Worm (Caenorhabditis elegans) whole organism, L2 larva: ENCODE data around the gene taap-1.
A peak's percentile ranks its signal among the peaks of the same experiment; 100 is the strongest.

Experiments used
- C34F6.9 ChIP-seq: fragments of 150-350 bp; optimal IDR thresholded peaks from 2 replicates; lab custom pipeline; 2014; ENCODE audit warnings: missing biosample characterization, missing genetic modification characterization
- F13H6.1 ChIP-seq: sonication (generic microtip); optimal IDR thresholded peaks from 2 replicates; lab custom pipeline; 2016; ENCODE audit warnings: missing genetic modification characterization, missing compliant biosample characterization
- R02D3.7 ChIP-seq: fragments of 150-350 bp; optimal IDR thresholded peaks from 2 replicates; lab custom pipeline; 2014; ENCODE audit warnings: missing biosample characterization, missing genetic modification characterization
- Y55F3AM.14 ChIP-seq: fragments of 200-800 bp; sonication (Bioruptor generic); optimal IDR thresholded peaks from 2 replicates; lab custom pipeline; 2018; ENCODE audit warnings: mild to moderate bottlenecking, missing genetic modification characterization, missing compliant biosample characterization
- ZK546.5 ChIP-seq: sonication (generic microtip); optimal IDR thresholded peaks from 2 replicates; lab custom pipeline; 2017; ENCODE audit warnings: missing biosample characterization, missing genetic modification characterization
- alr-1 ChIP-seq: fragments of 150-350 bp; optimal IDR thresholded peaks from 2 replicates; lab custom pipeline; 2014; ENCODE audit warnings: missing biosample characterization, missing genetic modification characterization
- aly-2 ChIP-seq: fragments of 150-350 bp; optimal IDR thresholded peaks from 2 replicates; lab custom pipeline; 2014; ENCODE audit warnings: missing biosample characterization, missing genetic modification characterization
- blmp-1 ChIP-seq: sonication (generic microtip); optimal IDR thresholded peaks from 2 replicates; lab custom pipeline; 2017; ENCODE audit warnings: missing genetic modification characterization, mild to moderate bottlenecking, missing compliant biosample characterization, antibody characterized with exemption, moderate library complexity; ENCODE audit not compliant: insufficient read depth
- ceh-16 ChIP-seq: fragments of 150-350 bp; optimal IDR thresholded peaks from 2 replicates; lab custom pipeline; 2014; ENCODE audit warnings: missing biosample characterization, missing genetic modification characterization
- ceh-82 ChIP-seq: fragments of 150-350 bp; optimal IDR thresholded peaks from 2 replicates; lab custom pipeline; 2014; ENCODE audit warnings: missing biosample characterization, missing genetic modification characterization
- crh-2 ChIP-seq: sonication (generic microtip); optimal IDR thresholded peaks from 2 replicates; lab custom pipeline; 2017; ENCODE audit warnings: missing biosample characterization, missing genetic modification characterization
- egl-27 ChIP-seq: sonication (generic microtip); optimal IDR thresholded peaks from 3 replicates; lab custom pipeline; 2017; ENCODE audit warnings: missing biosample characterization, missing genetic modification reagents, missing genetic modification characterization
- elt-1 ChIP-seq: fragments of 150-350 bp; optimal IDR thresholded peaks from 2 replicates; lab custom pipeline; 2014; ENCODE audit warnings: missing biosample characterization, missing genetic modification characterization
- elt-3 ChIP-seq: sonication (generic microtip); optimal IDR thresholded peaks from 2 replicates; lab custom pipeline; 2017; ENCODE audit warnings: missing biosample characterization, missing genetic modification characterization
- fos-1 ChIP-seq: fragments of 150-350 bp; optimal IDR thresholded peaks from 2 replicates; lab custom pipeline; 2014; ENCODE audit warnings: missing biosample characterization, missing genetic modification characterization
- gmeb-1 ChIP-seq: fragments of 150-350 bp; optimal IDR thresholded peaks from 2 replicates; lab custom pipeline; 2014; ENCODE audit warnings: missing biosample characterization, missing genetic modification characterization
- lin-11 ChIP-seq: fragments of 150-350 bp; sonication (generic microtip); optimal IDR thresholded peaks from 2 replicates; lab custom pipeline; 2014; ENCODE audit warnings: missing biosample characterization, missing genetic modification characterization, inconsistent platforms, mixed read lengths
- lin-13 ChIP-seq: fragments of 150-350 bp; optimal IDR thresholded peaks from 2 replicates; lab custom pipeline; 2014; ENCODE audit warnings: missing biosample characterization, missing genetic modification reagents, missing genetic modification characterization
- lsy-2 ChIP-seq, 2 experiments: fragments of 150-350 bp in 1 of 2; sonication (generic microtip) in 1 of 2; optimal IDR thresholded peaks; 2 replicates each; lab custom pipeline; 2014 to 2017; ENCODE audit warnings: missing biosample characterization in 2 of 2, missing genetic modification characterization in 2 of 2
- mab-5 ChIP-seq: fragments of 150-350 bp; optimal IDR thresholded peaks from 2 replicates; lab custom pipeline; 2014; ENCODE audit warnings: missing biosample characterization, missing genetic modification characterization
- mdl-1 ChIP-seq, 2 experiments: fragments of 150-350 bp in 1 of 2; sonication (generic microtip) in 1 of 2; optimal IDR thresholded peaks; 2 replicates each; lab custom pipeline; 2017; ENCODE audit warnings: missing biosample characterization in 2 of 2, missing genetic modification characterization in 2 of 2
- nhr-10 ChIP-seq: sonication (generic microtip); optimal IDR thresholded peaks from 2 replicates; lab custom pipeline; 2017; ENCODE audit warnings: missing biosample characterization, missing genetic modification characterization
- nhr-11 ChIP-seq: fragments of 150-350 bp; optimal IDR thresholded peaks from 2 replicates; lab custom pipeline; 2014; ENCODE audit warnings: missing biosample characterization, missing genetic modification characterization
- nhr-129 ChIP-seq: fragments of 150-350 bp; optimal IDR thresholded peaks from 2 replicates; lab custom pipeline; 2014; ENCODE audit warnings: missing biosample characterization, missing genetic modification characterization
- nhr-21 ChIP-seq: fragments of 150-350 bp; optimal IDR thresholded peaks from 2 replicates; lab custom pipeline; 2014; ENCODE audit warnings: missing biosample characterization, missing genetic modification characterization
- nhr-23 ChIP-seq: fragments of 150-350 bp; optimal IDR thresholded peaks from 2 replicates; lab custom pipeline; 2014; ENCODE audit warnings: missing biosample characterization, missing genetic modification reagents, missing genetic modification characterization
- nhr-237 ChIP-seq: fragments of 150-350 bp; optimal IDR thresholded peaks from 2 replicates; lab custom pipeline; 2014; ENCODE audit warnings: missing biosample characterization, missing genetic modification characterization
- nhr-25 ChIP-seq: fragments of 150-350 bp; sonication (generic microtip); optimal IDR thresholded peaks from 3 replicates; lab custom pipeline; 2014; ENCODE audit warnings: missing biosample characterization, missing genetic modification characterization
- nhr-6 ChIP-seq: fragments of 150-350 bp; optimal IDR thresholded peaks from 2 replicates; lab custom pipeline; 2014; ENCODE audit warnings: missing biosample characterization, missing genetic modification characterization
- nhr-77 ChIP-seq: fragments of 150-350 bp; optimal IDR thresholded peaks from 2 replicates; lab custom pipeline; 2014; ENCODE audit warnings: missing biosample characterization, missing genetic modification characterization
- sem-4 ChIP-seq: fragments of 150-350 bp; optimal IDR thresholded peaks from 2 replicates; lab custom pipeline; 2014; ENCODE audit warnings: missing biosample characterization, missing genetic modification reagents, missing genetic modification characterization
- skn-1 ChIP-seq: sonication (generic microtip); optimal IDR thresholded peaks from 2 replicates; lab custom pipeline; 2017; ENCODE audit warnings: missing biosample characterization, missing genetic modification characterization
- sma-3 ChIP-seq: sonication (generic microtip); optimal IDR thresholded peaks from 2 replicates; lab custom pipeline; 2016; ENCODE audit warnings: missing genetic modification reagents, missing genetic modification characterization, missing compliant biosample characterization
- sma-9 ChIP-seq, 2 experiments: fragments of 150-350 bp in 1 of 2; sonication (generic microtip) in 1 of 2; optimal IDR thresholded peaks; 2 replicates each; lab custom pipeline; 2014 to 2016; ENCODE audit warnings: missing genetic modification characterization in 2 of 2, mild to moderate bottlenecking in 1 of 2, missing biosample characterization in 1 of 2, missing compliant biosample characterization in 1 of 2, missing genetic modification reagents in 1 of 2, moderate library complexity in 1 of 2
- unc-39 ChIP-seq: fragments of 150-350 bp; optimal IDR thresholded peaks from 2 replicates; lab custom pipeline; 2014; ENCODE audit warnings: missing biosample characterization, missing genetic modification characterization
- unc-55 ChIP-seq: fragments of 150-350 bp; sonication (generic microtip); optimal IDR thresholded peaks from 3 replicates; lab custom pipeline; 2014; ENCODE audit warnings: missing biosample characterization, missing genetic modification reagents, missing genetic modification characterization
- unc-62 ChIP-seq: fragments of 150-350 bp; optimal IDR thresholded peaks from 2 replicates; lab custom pipeline; 2014; ENCODE audit warnings: missing biosample characterization, missing genetic modification reagents, missing genetic modification characterization
- zag-1 ChIP-seq: fragments of 150-350 bp; optimal IDR thresholded peaks from 2 replicates; lab custom pipeline; 2014; ENCODE audit warnings: missing biosample characterization, missing genetic modification characterization
- ztf-1 ChIP-seq: fragments of 200-800 bp; sonication (Bioruptor generic); conservative IDR thresholded peaks from 2 replicates; pipeline ENCODE4 v1.3.6; 2022; ENCODE audit warnings: missing genetic modification characterization, missing compliant biosample characterization
- ztf-11 ChIP-seq: sonication (generic microtip); optimal IDR thresholded peaks from 2 replicates; lab custom pipeline; 2017; ENCODE audit warnings: missing biosample characterization, missing genetic modification characterization
- ztf-4 ChIP-seq: fragments of 150-350 bp; optimal IDR thresholded peaks from 2 replicates; lab custom pipeline; 2014; ENCODE audit warnings: missing biosample characterization, missing genetic modification characterization

taap-1 gene

ce11 chrII:8532015-8532414 lies 48.3 kb upstream of the taap-1 start:
- TF ChIP-seq ceh-82 (tag; lab: Kevin White, UChicago) (no peak), blmp-1 (tag; lab: Kevin White, UChicago) (peak; percentile 28), nhr-129 (peak; percentile 32), Y55F3AM.14 (GFP tag; lab: Kevin White, UChicago) (no peak)
- TF ChIP-seq, all 48 proteins: peak for 2

ce11 chrII:8531181-8531759 lies 47.6 kb upstream of the taap-1 start, which contains the start of gene gldi-7:
Gene gldi-7 (minus strand): TSS chrII:8531222.
- TF ChIP-seq skn-1 (no peak), fos-1 (tag; lab: Kevin White, UChicago) (peak; percentile 67)
- TF ChIP-seq, all 48 proteins: peak for 1

ce11 chrII:8529176-8529698 lies 45.6 kb upstream of the taap-1 start:
- TF ChIP-seq nhr-11 (tag; lab: Kevin White, UChicago) (no peak), nhr-25 (tag; lab: Kevin White, UChicago) (peak; percentile 54), gmeb-1 (tag; lab: Kevin White, UChicago) (no peak)

- TF ChIP-seq nhr-11 (tag; lab: Kevin White, UChicago) (no peak), ztf-1 (no peak), nhr-23 (tag; lab: Kevin White, UChicago) (no peak), ztf-11 (no peak), fos-1 (tag; lab: Kevin White, UChicago) (no peak), aly-2 (tag; lab: Kevin White, UChicago) (no peak), sma-3 (GFP tag; lab: Kevin White, UChicago) (peak; percentile 13), alr-1 (tag; lab: Kevin White, UChicago) (no peak), nhr-237 (tag; lab: Kevin White, UChicago) (no peak), elt-1 (no peak), elt-3 (tag; lab: Kevin White, UChicago) (no peak), unc-62 (GFP tag; lab: Kevin White, UChicago) (no peak), nhr-77 (tag; lab: Kevin White, UChicago) (no peak), lsy-2 (tag; optimal IDR thresholded peaks at IDR 0.05; lab: Kevin White, UChicago) (peak in 1 of 2 experiments; percentile 74), F13H6.1 (tag; lab: Kevin White, UChicago) (peak; percentile 34), Y55F3AM.14 (GFP tag; lab: Kevin White, UChicago) (no peak), nhr-6 (no peak), ztf-4 (no peak), nhr-25 (tag; lab: Kevin White, UChicago) (no peak), egl-27 (tag; lab: Kevin White, UChicago) (no peak), lin-11 (tag; lab: Kevin White, UChicago) (no peak), ceh-16 (tag; lab: Kevin White, UChicago) (no peak), mab-5 (tag; lab: Kevin White, UChicago) (no peak), mdl-1 (tag; optimal IDR thresholded peaks at IDR 0.05; lab: Kevin White, UChicago) (no peak), sem-4 (peak; percentile 11), sma-9 (GFP tag; optimal IDR thresholded peaks at IDR 0.05; lab: Kevin White, UChicago) (peak; percentile 16), sma-9 (tag; optimal IDR thresholded peaks at IDR 0.05; lab: Kevin White, UChicago) (no peak), unc-39 (tag; lab: Kevin White, UChicago) (no peak), gmeb-1 (tag; lab: Kevin White, UChicago) (peak; percentile 28), C34F6.9 (tag; lab: Kevin White, UChicago) (no peak), crh-2 (peak; percentile 15), R02D3.7 (no peak), nhr-21 (no peak), nhr-10 (tag; lab: Kevin White, UChicago) (no peak), ZK546.5 (no peak), nhr-129 (no peak), zag-1 (tag; lab: Kevin White, UChicago) (no peak), skn-1 (no peak), unc-55 (GFP tag; lab: Kevin White, UChicago) (peak; percentile 57), lin-13 (GFP tag; lab: Kevin White, UChicago) (no peak)
Measured at ce11 chrII:8525133-8525736, 41.6 kb upstream of the taap-1 start, which contains the start of the genes prp-9 and mrps-18B. Gene prp-9 (minus strand): TSS chrII:8525396. Gene mrps-18B (plus strand): TSS chrII:8525681.
